Worm (Caenorhabditis elegans) whole organism, L4 larva: ENCODE results near the gene D1086.19.
A peak's percentile ranks its signal among the peaks of the same experiment; 100 is the strongest.

Source experiments
- R02D3.7 ChIP-seq: fragments of 150-350 bp; sonication (generic microtip); optimal IDR thresholded peaks from 3 replicates; lab custom pipeline; 2014; ENCODE audit warnings: missing biosample characterization, missing genetic modification characterization
- T26A8.4 ChIP-seq: fragments of 200-800 bp; sonication (Bioruptor generic); IDR thresholded peaks from 2 replicates; pipeline ENCODE4 v1.3.6; 2022; ENCODE audit warnings: missing genetic modification characterization, missing compliant biosample characterization
- Y105C5A.15 ChIP-seq: fragments of 200-800 bp; sonication (Bioruptor generic); IDR thresholded peaks from 2 replicates; pipeline ENCODE4 v1.3.6; 2022; ENCODE audit warnings: missing genetic modification characterization, missing compliant biosample characterization
- attf-4 ChIP-seq: sonication (generic microtip); optimal IDR thresholded peaks from 3 replicates; lab custom pipeline; 2017; ENCODE audit warnings: missing biosample characterization, missing genetic modification characterization
- ceh-44 ChIP-seq: fragments of 200-800 bp; sonication (Bioruptor generic); IDR thresholded peaks from 2 replicates; pipeline ENCODE4 v1.3.6; 2022; ENCODE audit warnings: missing genetic modification reagents, missing genetic modification characterization, missing compliant biosample characterization
- cey-2 ChIP-seq: sonication (generic microtip); optimal IDR thresholded peaks from 3 replicates; lab custom pipeline; 2017; ENCODE audit warnings: missing genetic modification characterization, mild to moderate bottlenecking, missing compliant biosample characterization, antibody characterized with exemption, borderline replicate concordance; ENCODE audit not compliant: insufficient read depth
- ctbp-1 ChIP-seq: fragments of 200-800 bp; sonication (Bioruptor generic); IDR thresholded peaks from 2 replicates; pipeline ENCODE4 v1.3.6; 2022; ENCODE audit warnings: missing genetic modification reagents, missing genetic modification characterization, missing compliant biosample characterization
- daf-12 ChIP-seq: fragments of 150-350 bp; optimal IDR thresholded peaks from 2 replicates; lab custom pipeline; 2014; ENCODE audit warnings: missing biosample characterization, missing genetic modification reagents, missing genetic modification characterization
- daf-19 ChIP-seq: fragments of 200-800 bp; sonication (Bioruptor generic); conservative IDR thresholded peaks from 2 replicates; pipeline ENCODE4 v1.3.6; 2022; ENCODE audit warnings: missing genetic modification characterization, missing compliant biosample characterization
- dmd-6 ChIP-seq: fragments of 200-800 bp; sonication (Bioruptor generic); IDR thresholded peaks from 2 replicates; pipeline ENCODE4 v1.3.6; 2022; ENCODE audit warnings: missing genetic modification reagents, missing genetic modification characterization, missing compliant biosample characterization
- dmd-9 ChIP-seq: fragments of 200-800 bp; sonication (Bioruptor generic); IDR thresholded peaks from 2 replicates; pipeline ENCODE4 v1.3.6; 2022; ENCODE audit warnings: missing genetic modification reagents, missing genetic modification characterization, missing compliant biosample characterization
- dpl-1 ChIP-seq: fragments of 150-350 bp; optimal IDR thresholded peaks from 2 replicates; lab custom pipeline; 2014; ENCODE audit warnings: missing biosample characterization, missing genetic modification reagents, missing genetic modification characterization
- dve-1 ChIP-seq: sonication (generic microtip); optimal IDR thresholded peaks from 2 replicates; lab custom pipeline; 2017; ENCODE audit warnings: antibody characterized with exemption, mild to moderate bottlenecking, missing genetic modification characterization, missing compliant biosample characterization; ENCODE audit not compliant: insufficient read depth
- egl-27 ChIP-seq: sonication (generic microtip); optimal IDR thresholded peaks from 3 replicates; lab custom pipeline; 2017; ENCODE audit warnings: missing biosample characterization, missing genetic modification reagents, missing genetic modification characterization
- fos-1 ChIP-seq: fragments of 150-350 bp; optimal IDR thresholded peaks from 2 replicates; lab custom pipeline; 2014; ENCODE audit warnings: missing biosample characterization, missing genetic modification characterization
- gei-8 ChIP-seq: fragments of 200-800 bp; sonication (Bioruptor generic); optimal IDR thresholded peaks from 2 replicates; lab custom pipeline; 2018; ENCODE audit warnings: mild to moderate bottlenecking, missing genetic modification characterization, missing compliant biosample characterization
- hif-1 ChIP-seq, 2 experiments: sonication (generic microtip); optimal IDR thresholded peaks; 2 replicates each; lab custom pipeline; 2016 to 2017; ENCODE audit warnings: missing compliant biosample characterization in 2 of 2, missing genetic modification characterization in 2 of 2, missing genetic modification reagents in 2 of 2, missing genotype in 2 of 2, mild to moderate bottlenecking in 1 of 2
- hlh-30 ChIP-seq: sonication (generic microtip); optimal IDR thresholded peaks from 2 replicates; lab custom pipeline; 2017; ENCODE audit warnings: antibody characterized with exemption, mild to moderate bottlenecking, missing genetic modification characterization, missing compliant biosample characterization; ENCODE audit not compliant: insufficient read depth
- hmg-1.1 ChIP-seq: fragments of 200-800 bp; sonication (Bioruptor generic); IDR thresholded peaks from 2 replicates; pipeline ENCODE4 v1.3.6; 2022; ENCODE audit warnings: missing genetic modification reagents, missing genetic modification characterization, missing compliant biosample characterization
- jun-1 ChIP-seq: fragments of 150-350 bp; optimal IDR thresholded peaks from 2 replicates; lab custom pipeline; 2014; ENCODE audit warnings: missing biosample characterization, missing genetic modification reagents, missing genetic modification characterization
- lim-7 ChIP-seq: fragments of 200-800 bp; sonication (Bioruptor generic); IDR thresholded peaks from 2 replicates; pipeline ENCODE4 v1.3.6; 2022; ENCODE audit warnings: missing genetic modification characterization, missing compliant biosample characterization
- lin-15B ChIP-seq: fragments of 150-350 bp; sonication (generic microtip); optimal IDR thresholded peaks from 3 replicates; lab custom pipeline; 2014; ENCODE audit warnings: missing biosample characterization, missing genetic modification characterization
- madf-5 ChIP-seq, 2 experiments: fragments of 200-800 bp; sonication (Bioruptor generic); IDR thresholded peaks; 2 replicates each; pipeline ENCODE4 v1.3.6; 2022; ENCODE audit warnings: missing compliant biosample characterization in 2 of 2, missing genetic modification characterization in 2 of 2
- mdl-1 ChIP-seq, 2 experiments: fragments of 150-350 bp in 1 of 2; sonication (generic microtip) in 1 of 2; optimal IDR thresholded peaks; 2 replicates each; lab custom pipeline; 2014 to 2017; ENCODE audit warnings: missing biosample characterization in 2 of 2, missing genetic modification characterization in 2 of 2
- mes-2 ChIP-seq: sonication (generic microtip); optimal IDR thresholded peaks from 2 replicates; lab custom pipeline; 2016; ENCODE audit warnings: missing genotype, mild to moderate bottlenecking, missing genetic modification characterization, missing compliant biosample characterization; ENCODE audit not compliant: poor library complexity, severe bottlenecking
- nhr-11 ChIP-seq: fragments of 150-350 bp; optimal IDR thresholded peaks from 2 replicates; lab custom pipeline; 2014; ENCODE audit warnings: missing biosample characterization, missing genetic modification characterization
- nhr-48 ChIP-seq: sonication (generic microtip); optimal IDR thresholded peaks from 2 replicates; lab custom pipeline; 2016; ENCODE audit warnings: mild to moderate bottlenecking, missing genetic modification characterization, missing compliant biosample characterization
- nhr-6 ChIP-seq: fragments of 150-350 bp; optimal IDR thresholded peaks from 2 replicates; lab custom pipeline; 2014; ENCODE audit warnings: missing biosample characterization, missing genetic modification characterization
- snpc-4 ChIP-seq: fragments of 150-350 bp; optimal IDR thresholded peaks from 2 replicates; lab custom pipeline; 2014; ENCODE audit warnings: missing biosample characterization, missing genetic modification characterization
- unc-62 ChIP-seq, 3 experiments: fragments of 150-350 bp in 1 of 3; sonication (generic microtip); optimal IDR thresholded peaks in 2 of 3; peaks in 1 of 3; 1 replicate in 1 of 3; 2 replicates in 2 of 3; lab custom pipeline; 2014 to 2017; ENCODE audit warnings: missing biosample characterization in 3 of 3, missing genetic modification characterization in 3 of 3, missing genetic modification reagents in 3 of 3, missing genotype in 1 of 3
- zag-1 ChIP-seq: fragments of 150-350 bp; optimal IDR thresholded peaks from 2 replicates; lab custom pipeline; 2014; ENCODE audit warnings: missing biosample characterization, missing genetic modification characterization
- zfp-3 ChIP-seq: fragments of 200-800 bp; sonication (Bioruptor generic); conservative IDR thresholded peaks from 2 replicates; pipeline ENCODE4 v1.3.6; 2022; ENCODE audit warnings: missing genetic modification reagents, missing genetic modification characterization, missing compliant biosample characterization

D1086.19 gene

ce11 chrV:14079501-14079900 is 8.7 kb upstream of the D1086.19 start, which contains the start of gene D1086.6:
Gene D1086.6, plus strand, starts transcription at chrV:14079801.
- TF ChIP-seq nhr-48 (tag; lab: Kevin White, UChicago) (no peak), dmd-6 (GFP tag; lab: Robert Waterston, UW) (no peak), zag-1 (tag; lab: Kevin White, UChicago) (no peak), cey-2 (tag; lab: Kevin White, UChicago) (no peak), jun-1 (tag; lab: Kevin White, UChicago) (no peak), mdl-1 (tag; optimal IDR thresholded peaks at IDR 0.05; lab: Kevin White, UChicago) (no peak), T26A8.4 (GFP tag; lab: Robert Waterston, UW) (no peak), daf-12 (no peak), egl-27 (tag; lab: Kevin White, UChicago) (no peak)
- TF ChIP-seq, all 104 proteins: peak for 0

- TF ChIP-seq dve-1 (tag; lab: Kevin White, UChicago) (peak; percentile 38), snpc-4 (tag; lab: Kevin White, UChicago) (no peak), attf-4 (tag; lab: Kevin White, UChicago) (no peak), nhr-11 (tag; lab: Kevin White, UChicago) (no peak), lim-7 (no peak), hmg-1.1 (GFP tag; lab: Robert Waterston, UW) (no peak)
These were observed 5.7 kb upstream of the D1086.19 start, which contains the start of gene D1086.10 for ce11 chrV:14082453-14082852. Gene D1086.10, plus strand, starts transcription at chrV:14082753.

- TF ChIP-seq lin-15B (tag; lab: Kevin White, UChicago), result no peak
- no peak for TF ChIP-seq gei-8 (GFP tag; lab: Kevin White, UChicago)
- TF ChIP-seq ceh-44, result no peak
- no peak for TF ChIP-seq fos-1 (tag; lab: Kevin White, UChicago)
- TF ChIP-seq unc-62 (GFP tag; optimal IDR thresholded peaks at IDR 0.05 in 1 of 2; lab: Kevin White, UChicago), result peak in 1 of 2 experiments; percentile 49
- TF ChIP-seq unc-62 (tag; optimal IDR thresholded peaks at IDR 0.05; lab: Kevin White, UChicago), result no peak
These were observed 4.2 kb upstream of the D1086.19 start, which contains the start of gene D1086.7 for ce11 chrV:14083970-14084369. Gene D1086.7, plus strand, starts transcription at chrV:14084270.

- TF ChIP-seq mes-2 (tag; lab: Kevin White, UChicago) (no peak), zfp-3 (no peak), ceh-44 (no peak), daf-19 (GFP tag; lab: Robert Waterston, UW) (no peak), ctbp-1 (GFP tag; lab: Robert Waterston, UW) (no peak), dmd-6 (GFP tag; lab: Robert Waterston, UW) (no peak), dmd-9 (GFP tag; lab: Robert Waterston, UW) (no peak), hlh-30 (tag; lab: Kevin White, UChicago) (no peak), nhr-6 (tag; lab: Kevin White, UChicago) (no peak), dve-1 (tag; lab: Kevin White, UChicago) (no peak), daf-12 (no peak), hif-1 (tag; optimal IDR thresholded peaks at IDR 0.05; lab: Kevin White, UChicago) (no peak), madf-5 (GFP tag; IDR thresholded peaks at IDR 0.05; lab: Robert Waterston, UW) (no peak), R02D3.7 (tag; lab: Kevin White, UChicago) (no peak), dpl-1 (no peak), Y105C5A.15 (GFP tag; lab: Robert Waterston, UW) (no peak)
These were observed 2.6 kb upstream of the D1086.19 start, which contains the start of gene D1086.18 for ce11 chrV:14085589-14085988. Gene D1086.18, plus strand, starts transcription at chrV:14085889.
